Worm (Caenorhabditis elegans) whole organism, L1 larva: ENCODE results near the gene F53A9.8.

Source experiments
- C16A3.4 ChIP-seq: fragments of 150-350 bp; optimal IDR thresholded peaks from 2 replicates; lab custom pipeline; 2014; ENCODE audit warnings: missing biosample characterization, missing genetic modification characterization
- C34B4.2 ChIP-seq: sonication (generic microtip); optimal IDR thresholded peaks from 2 replicates; lab custom pipeline; 2017; ENCODE audit warnings: mild to moderate bottlenecking, missing genetic modification characterization, missing compliant biosample characterization
- Y116A8C.19 ChIP-seq: sonication (generic microtip); optimal IDR thresholded peaks from 2 replicates; lab custom pipeline; 2016; ENCODE audit warnings: missing compliant biosample characterization, missing genetic modification characterization, borderline replicate concordance
- blmp-1 ChIP-seq: fragments of 150-350 bp; optimal IDR thresholded peaks from 2 replicates; lab custom pipeline; 2014; ENCODE audit warnings: missing biosample characterization, missing genetic modification characterization
- ceh-63 ChIP-seq: fragments of 200-800 bp; sonication (Bioruptor generic); optimal IDR thresholded peaks from 2 replicates; lab custom pipeline; 2018; ENCODE audit warnings: mild to moderate bottlenecking, missing genetic modification characterization, missing compliant biosample characterization
- ceh-8 ChIP-seq: fragments of 200-800 bp; sonication (Bioruptor generic); optimal IDR thresholded peaks from 2 replicates; lab custom pipeline; 2018; ENCODE audit warnings: mild to moderate bottlenecking, missing genetic modification characterization, moderate library complexity, missing compliant biosample characterization
- ceh-88 ChIP-seq: fragments of 200-800 bp; sonication (Bioruptor generic); IDR thresholded peaks from 2 replicates; pipeline ENCODE4 v1.3.6; 2022; ENCODE audit warnings: missing genetic modification characterization, missing compliant biosample characterization
- ceh-90 ChIP-seq: sonication (generic microtip); optimal IDR thresholded peaks from 2 replicates; lab custom pipeline; 2016; ENCODE audit warnings: missing genetic modification characterization, missing compliant biosample characterization
- ces-1 ChIP-seq: fragments of 150-350 bp; optimal IDR thresholded peaks from 2 replicates; lab custom pipeline; 2014; ENCODE audit warnings: missing biosample characterization, missing genetic modification reagents, missing genetic modification characterization
- dpl-1 ChIP-seq, 3 experiments: fragments of 150-350 bp in 2 of 3; sonication (generic microtip) in 1 of 3; optimal IDR thresholded peaks; 2 replicates each; lab custom pipeline; 2014 to 2017; ENCODE audit warnings: missing biosample characterization in 3 of 3, missing genetic modification characterization in 3 of 3, missing genetic modification reagents in 3 of 3
- efl-1 ChIP-seq, 4 experiments: fragments of 150-350 bp; optimal IDR thresholded peaks in 3 of 4; peaks in 1 of 4; 1 replicate in 1 of 4; 2 replicates in 3 of 4; lab custom pipeline; 2014; ENCODE audit warnings: missing biosample characterization in 2 of 4, missing genetic modification characterization in 2 of 4, missing genetic modification reagents in 2 of 4
- efl-3 ChIP-seq: fragments of 200-800 bp; sonication (Bioruptor generic); optimal IDR thresholded peaks from 2 replicates; lab custom pipeline; 2018; ENCODE audit warnings: mild to moderate bottlenecking, missing genetic modification characterization, missing compliant biosample characterization
- egl-13 ChIP-seq: sonication (generic microtip); optimal IDR thresholded peaks from 2 replicates; lab custom pipeline; 2016; ENCODE audit warnings: missing genotype, missing genetic modification reagents, missing genetic modification characterization, missing compliant biosample characterization
- egl-27 ChIP-seq, 2 experiments: fragments of 150-350 bp in 1 of 2; sonication (generic microtip); optimal IDR thresholded peaks; 3 replicates each; lab custom pipeline; 2017 to 2018; ENCODE audit warnings: missing biosample characterization in 2 of 2, missing genetic modification characterization in 2 of 2, missing genetic modification reagents in 2 of 2
- elt-2 ChIP-seq: sonication (generic microtip); optimal IDR thresholded peaks from 2 replicates; lab custom pipeline; 2016; ENCODE audit warnings: missing genetic modification characterization, mild to moderate bottlenecking, inconsistent platforms, missing compliant biosample characterization, missing genetic modification reagents
- elt-3 ChIP-seq, 6 experiments: fragments of 150-350 bp in 1 of 6; sonication (generic microtip); optimal IDR thresholded peaks; 2 replicates each; lab custom pipeline; 2017 to 2018; ENCODE audit warnings: missing biosample characterization in 6 of 6, missing genetic modification characterization in 6 of 6, inconsistent platforms in 1 of 6
- fkh-8 ChIP-seq: sonication (generic microtip); optimal IDR thresholded peaks from 2 replicates; lab custom pipeline; 2016; ENCODE audit warnings: mild to moderate bottlenecking, missing genetic modification characterization, missing compliant biosample characterization
- grh-1 ChIP-seq: fragments of 200-800 bp; sonication (Bioruptor generic); IDR thresholded peaks from 2 replicates; pipeline ENCODE4 v1.3.6; 2022; ENCODE audit warnings: missing genetic modification reagents, missing genetic modification characterization, missing compliant biosample characterization
- hpl-2 ChIP-seq: fragments of 150-350 bp; optimal IDR thresholded peaks from 2 replicates; lab custom pipeline; 2014; ENCODE audit warnings: missing biosample characterization, missing genetic modification reagents, missing genetic modification characterization
- isw-1 ChIP-seq: fragments of 200-800 bp; sonication (Bioruptor generic); IDR thresholded peaks from 2 replicates; pipeline ENCODE4 v1.3.6; 2022; ENCODE audit warnings: missing genetic modification characterization, missing compliant biosample characterization
- lin-14 ChIP-seq: fragments of 200-800 bp; sonication (Bioruptor generic); optimal IDR thresholded peaks from 2 replicates; lab custom pipeline; 2018; ENCODE audit warnings: mild to moderate bottlenecking, missing genetic modification characterization, moderate library complexity, missing compliant biosample characterization
- lin-35 ChIP-seq, 2 experiments: fragments of 150-350 bp; optimal IDR thresholded peaks; 2 replicates each; lab custom pipeline; 2014; ENCODE audit warnings: missing biosample characterization in 2 of 2, missing genetic modification characterization in 2 of 2, missing genetic modification reagents in 2 of 2
- lin-39 ChIP-seq: fragments of 150-350 bp; optimal IDR thresholded peaks from 2 replicates; lab custom pipeline; 2014; ENCODE audit warnings: missing biosample characterization, missing genetic modification reagents, missing genetic modification characterization
- lsy-2 ChIP-seq, 2 experiments: fragments of 150-350 bp; optimal IDR thresholded peaks; 2 replicates each; lab custom pipeline; 2014; ENCODE audit warnings: missing biosample characterization in 2 of 2, missing genetic modification characterization in 2 of 2
- mab-9 ChIP-seq: fragments of 200-800 bp; sonication (Bioruptor generic); IDR thresholded peaks from 2 replicates; pipeline ENCODE4 v1.3.6; 2022; ENCODE audit warnings: missing genetic modification reagents, missing genetic modification characterization, missing compliant biosample characterization
- mdl-1 ChIP-seq, 2 experiments: fragments of 150-350 bp; optimal IDR thresholded peaks; 2 replicates each; lab custom pipeline; 2014 to 2017; ENCODE audit warnings: missing biosample characterization in 2 of 2, missing genetic modification characterization in 2 of 2, inconsistent platforms in 1 of 2
- nhr-12 ChIP-seq: sonication (generic microtip); optimal IDR thresholded peaks from 2 replicates; lab custom pipeline; 2017; ENCODE audit warnings: missing biosample characterization, missing genetic modification characterization
- nhr-19 ChIP-seq: fragments of 200-800 bp; sonication (Bioruptor generic); conservative IDR thresholded peaks from 2 replicates; pipeline ENCODE4 v1.3.6; 2022; ENCODE audit warnings: missing genetic modification characterization, missing compliant biosample characterization
- nhr-47 ChIP-seq: sonication (generic microtip); optimal IDR thresholded peaks from 2 replicates; lab custom pipeline; 2016; ENCODE audit warnings: mild to moderate bottlenecking, missing genetic modification characterization, moderate library complexity, missing compliant biosample characterization
- nhr-71 ChIP-seq: sonication (generic microtip); optimal IDR thresholded peaks from 2 replicates; lab custom pipeline; 2016; ENCODE audit warnings: mild to moderate bottlenecking, missing genetic modification characterization, moderate library complexity, missing compliant biosample characterization
- nhr-77 ChIP-seq: fragments of 150-350 bp; optimal IDR thresholded peaks from 2 replicates; lab custom pipeline; 2014; ENCODE audit warnings: missing biosample characterization, missing genetic modification characterization
- nhr-84 ChIP-seq: sonication (generic microtip); optimal IDR thresholded peaks from 2 replicates; lab custom pipeline; 2017; ENCODE audit warnings: missing biosample characterization, missing genetic modification characterization
- nhr-85 ChIP-seq: sonication (generic microtip); peaks from one replicate; lab custom pipeline; 2016; ENCODE audit warnings: missing genetic modification characterization, inconsistent platforms, missing compliant biosample characterization
- nhr-90 ChIP-seq: sonication (generic microtip); optimal IDR thresholded peaks from 2 replicates; lab custom pipeline; 2016; ENCODE audit warnings: mild to moderate bottlenecking, missing genetic modification characterization, missing compliant biosample characterization; ENCODE audit not compliant: poor library complexity
- pag-3 ChIP-seq: sonication (generic microtip); optimal IDR thresholded peaks from 2 replicates; lab custom pipeline; 2017; ENCODE audit warnings: missing genetic modification characterization, mild to moderate bottlenecking, missing compliant biosample characterization, antibody characterized with exemption, borderline replicate concordance; ENCODE audit not compliant: insufficient read depth
- pax-3 ChIP-seq: fragments of 200-800 bp; sonication (Bioruptor generic); optimal IDR thresholded peaks from 2 replicates; lab custom pipeline; 2018; ENCODE audit warnings: mild to moderate bottlenecking, missing genetic modification characterization, moderate library complexity, missing compliant biosample characterization
- rnt-1 ChIP-seq: sonication (generic microtip); optimal IDR thresholded peaks from 2 replicates; lab custom pipeline; 2016; ENCODE audit warnings: mild to moderate bottlenecking, missing genetic modification characterization, moderate library complexity, missing compliant biosample characterization
- skn-1 ChIP-seq: fragments of 150-350 bp; optimal IDR thresholded peaks from 2 replicates; lab custom pipeline; 2014; ENCODE audit warnings: missing biosample characterization, missing genetic modification characterization
- sox-4 ChIP-seq: sonication (generic microtip); optimal IDR thresholded peaks from 2 replicates; lab custom pipeline; 2016; ENCODE audit warnings: missing genetic modification characterization, missing compliant biosample characterization
- sptf-1 ChIP-seq: fragments of 150-350 bp; optimal IDR thresholded peaks from 2 replicates; lab custom pipeline; 2014; ENCODE audit warnings: missing biosample characterization, missing genetic modification characterization
- swsn-7 ChIP-seq: sonication (generic microtip); optimal IDR thresholded peaks from 2 replicates; lab custom pipeline; 2016; ENCODE audit warnings: missing genetic modification characterization, missing compliant biosample characterization
- tbx-2 ChIP-seq: sonication (generic microtip); optimal IDR thresholded peaks from 2 replicates; lab custom pipeline; 2016; ENCODE audit warnings: missing genetic modification characterization, missing compliant biosample characterization
- unc-130 ChIP-seq: fragments of 150-350 bp; optimal IDR thresholded peaks from 2 replicates; lab custom pipeline; 2017; ENCODE audit warnings: missing biosample characterization, missing genetic modification characterization, inconsistent platforms
- unc-30 ChIP-seq: sonication (generic microtip); optimal IDR thresholded peaks from 2 replicates; lab custom pipeline; 2017; ENCODE audit warnings: missing biosample characterization, missing genetic modification characterization
- xbp-1 ChIP-seq: sonication (generic microtip); optimal IDR thresholded peaks from 2 replicates; lab custom pipeline; 2016; ENCODE audit warnings: missing genetic modification characterization, missing compliant biosample characterization
- zip-4 ChIP-seq: fragments of 200-800 bp; sonication (Bioruptor generic); optimal IDR thresholded peaks from 2 replicates; lab custom pipeline; 2018; ENCODE audit warnings: mild to moderate bottlenecking, missing genetic modification characterization, moderate library complexity, missing compliant biosample characterization

F53A9.8 gene

DNA sequence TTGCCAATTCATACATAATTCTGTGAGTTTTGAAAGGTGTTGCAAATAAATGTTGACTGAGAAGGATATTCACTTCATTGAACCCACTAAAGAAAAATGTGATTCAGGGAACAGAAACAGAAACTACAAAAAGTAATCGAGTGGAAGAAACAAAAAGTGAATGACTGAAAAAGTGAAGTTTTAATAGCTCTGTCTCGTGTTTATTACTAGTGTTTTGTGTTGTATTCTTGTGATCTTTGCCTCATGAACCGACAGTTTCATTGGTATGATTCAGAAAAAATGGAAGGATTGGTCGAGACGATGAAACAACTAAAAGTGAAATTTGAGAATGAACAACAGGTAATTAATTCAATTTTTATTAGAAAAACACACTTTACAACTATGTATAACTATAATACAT lies 40.8 kb downstream of the F53A9.8 start:
- TF ChIP-seq lin-14 (GFP tag; lab: Kevin White, UChicago), result peak; percentile 28
- peak; percentile 7 for TF ChIP-seq blmp-1 (tag; lab: Kevin White, UChicago)
- no peak for TF ChIP-seq ceh-90 (tag; lab: Kevin White, UChicago)
- TF ChIP-seq nhr-90 (tag; lab: Kevin White, UChicago), result no peak
- TF ChIP-seq elt-3 (tag; optimal IDR thresholded peaks at IDR 0.05; lab: Kevin White, UChicago), result no peak
- no peak for TF ChIP-seq Y116A8C.19 (tag; lab: Kevin White, UChicago)
- no peak for TF ChIP-seq hpl-2
- TF ChIP-seq nhr-84 (tag; lab: Kevin White, UChicago), result no peak
- TF ChIP-seq C16A3.4 (tag; lab: Kevin White, UChicago), result no peak
- no peak for TF ChIP-seq ceh-8
- no peak for TF ChIP-seq sptf-1 (tag; lab: Kevin White, UChicago)
- no peak for TF ChIP-seq mdl-1 (tag; optimal IDR thresholded peaks at IDR 0.05; lab: Kevin White, UChicago)
- no peak for TF ChIP-seq ces-1 (GFP tag; lab: Kevin White, UChicago)
- no peak for TF ChIP-seq efl-1 (optimal IDR thresholded peaks at IDR 0.05; lab: Kevin White, UChicago)
- TF ChIP-seq efl-1 (GFP tag; optimal IDR thresholded peaks at IDR 0.05 in 1 of 2; lab: Kevin White, UChicago), result no peak
- no peak for TF ChIP-seq isw-1 (GFP tag; lab: Robert Waterston, UW)
- TF ChIP-seq dpl-1 (GFP tag; optimal IDR thresholded peaks at IDR 0.05; lab: Kevin White, UChicago), result no peak
- TF ChIP-seq rnt-1, result no peak
- TF ChIP-seq mab-9 (GFP tag; lab: Robert Waterston, UW), result no peak
- no peak for TF ChIP-seq zip-4
- TF ChIP-seq sox-4 (tag; lab: Kevin White, UChicago), result no peak
- TF ChIP-seq nhr-85 (tag; lab: Kevin White, UChicago), result peak; percentile 8
- no peak for TF ChIP-seq pax-3 (tag; lab: Kevin White, UChicago)
- no peak for TF ChIP-seq lsy-2 (tag; optimal IDR thresholded peaks at IDR 0.05; lab: Kevin White, UChicago)

DNA sequence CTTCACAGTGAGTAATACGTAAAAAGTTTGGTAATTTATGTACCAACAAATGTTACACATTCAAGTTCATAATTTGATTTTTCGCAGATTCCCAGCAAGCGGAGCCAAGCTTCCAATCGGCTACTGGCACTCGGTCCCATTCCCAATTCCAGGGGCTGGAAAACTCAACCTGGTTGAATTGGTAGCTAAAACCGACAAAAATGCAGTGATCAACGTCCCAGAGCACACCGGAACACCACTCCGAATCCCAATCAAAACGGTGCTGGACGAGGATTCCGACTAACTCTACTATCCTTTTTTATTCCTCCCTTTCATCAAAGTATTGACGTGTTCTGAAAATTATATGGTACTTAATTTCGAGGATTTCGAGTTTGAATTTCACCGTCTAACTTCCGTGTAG lies 41.4 kb downstream of the F53A9.8 start:
- no peak for TF ChIP-seq skn-1
- TF ChIP-seq nhr-19 (GFP tag; lab: Robert Waterston, UW), result no peak
- no peak for TF ChIP-seq nhr-90 (tag; lab: Kevin White, UChicago)
- TF ChIP-seq nhr-77 (tag; lab: Kevin White, UChicago), result no peak
- TF ChIP-seq swsn-7 (tag; lab: Kevin White, UChicago), result no peak
- no peak for TF ChIP-seq sptf-1 (tag; lab: Kevin White, UChicago)
- no peak for TF ChIP-seq nhr-12
- no peak for TF ChIP-seq xbp-1 (tag; lab: Kevin White, UChicago)
- no peak for TF ChIP-seq dpl-1 (GFP tag; optimal IDR thresholded peaks at IDR 0.05; lab: Kevin White, UChicago)
- TF ChIP-seq ceh-63 (GFP tag; lab: Kevin White, UChicago), result no peak
- no peak for TF ChIP-seq C34B4.2 (tag; lab: Kevin White, UChicago)
- no peak for TF ChIP-seq nhr-85 (tag; lab: Kevin White, UChicago)

DNA sequence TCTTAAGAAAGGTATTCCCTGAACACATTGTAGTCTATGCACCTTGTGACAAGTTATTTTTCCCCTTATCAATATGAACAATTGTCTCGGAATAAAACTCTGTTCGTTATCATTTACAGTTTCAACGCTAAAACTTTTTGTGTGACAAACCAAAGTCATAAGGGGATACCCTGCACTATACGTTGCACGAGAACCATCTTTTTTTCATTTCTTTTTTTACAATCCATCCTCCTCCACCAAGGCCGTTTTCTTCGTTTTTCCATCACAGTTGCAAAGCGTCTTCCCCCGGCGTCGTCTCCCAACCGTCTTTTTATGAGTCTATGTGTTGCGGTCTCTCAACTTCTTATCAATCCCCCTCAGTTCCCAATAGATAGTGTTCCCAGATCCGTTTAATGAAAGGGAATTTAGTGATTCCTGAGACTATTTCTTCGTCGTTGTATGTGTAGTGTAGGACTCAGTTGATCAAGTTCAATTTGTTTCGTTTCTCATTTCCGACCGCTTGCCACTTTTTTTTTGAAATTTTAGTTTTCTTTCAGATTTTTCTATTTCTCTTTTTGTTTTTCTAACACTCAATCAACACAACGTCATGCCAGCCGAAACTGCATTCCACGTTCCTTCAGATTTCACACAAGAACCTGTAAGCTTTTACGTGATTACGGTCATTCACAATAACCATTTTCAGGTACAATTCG lies 42.5 kb downstream of the F53A9.8 start:
- TF ChIP-seq unc-130 (tag; lab: Kevin White, UChicago) (peak; percentile 47), elt-2 (tag; lab: Kevin White, UChicago) (peak; percentile 50), sox-4 (tag; lab: Kevin White, UChicago) (no peak), pag-3 (tag; lab: Kevin White, UChicago) (no peak), egl-27 (tag; optimal IDR thresholded peaks at IDR 0.05; lab: Kevin White, UChicago) (no peak), swsn-7 (tag; lab: Kevin White, UChicago) (no peak), ceh-88 (GFP tag; lab: Robert Waterston, UW) (no peak), zip-4 (no peak), nhr-71 (tag; lab: Kevin White, UChicago) (peak; percentile 74), grh-1 (GFP tag; lab: Robert Waterston, UW) (no peak), C16A3.4 (tag; lab: Kevin White, UChicago) (peak; percentile 13), nhr-84 (tag; lab: Kevin White, UChicago) (no peak), lin-39 (tag; lab: Kevin White, UChicago) (no peak), nhr-85 (tag; lab: Kevin White, UChicago) (peak; percentile 92), lin-14 (GFP tag; lab: Kevin White, UChicago) (peak; percentile 75), nhr-47 (tag; lab: Kevin White, UChicago) (no peak), tbx-2 (no peak), unc-30 (no peak), efl-3 (GFP tag; lab: Kevin White, UChicago) (no peak), lin-35 (GFP tag; optimal IDR thresholded peaks at IDR 0.05; lab: Kevin White, UChicago) (peak in 1 of 2 experiments; percentile 73), fkh-8 (tag; lab: Kevin White, UChicago) (no peak), nhr-90 (tag; lab: Kevin White, UChicago) (peak; percentile 41), egl-13 (tag; lab: Kevin White, UChicago) (no peak), blmp-1 (tag; lab: Kevin White, UChicago) (peak; percentile 57)
